Worm (Caenorhabditis elegans) whole organism, L4 larva: ENCODE measurements around the gene sma-2.

Source experiments
- D1046.2 ChIP-seq: fragments of 200-800 bp; sonication (Bioruptor generic); IDR thresholded peaks from 2 replicates; pipeline ENCODE4 v1.3.6; 2022; ENCODE audit warnings: missing genetic modification characterization, missing compliant biosample characterization
- F10B5.3 ChIP-seq: sonication (generic microtip); optimal IDR thresholded peaks from 2 replicates; lab custom pipeline; 2016; ENCODE audit warnings: mild to moderate bottlenecking, missing genetic modification characterization, missing compliant biosample characterization
- F26F4.8 ChIP-seq: fragments of 200-800 bp; sonication (Bioruptor generic); conservative IDR thresholded peaks from 2 replicates; pipeline ENCODE4 v1.3.6; 2022; ENCODE audit warnings: missing genetic modification characterization, missing compliant biosample characterization
- F44E2.7 ChIP-seq: fragments of 200-800 bp; sonication (Bioruptor generic); IDR thresholded peaks from 2 replicates; pipeline ENCODE4 v2.1.2; 2022; ENCODE audit warnings: missing genetic modification characterization, missing compliant biosample characterization
- F49E8.2 ChIP-seq: sonication (generic microtip); optimal IDR thresholded peaks from 2 replicates; lab custom pipeline; 2016; ENCODE audit warnings: missing compliant biosample characterization, mild to moderate bottlenecking, missing genetic modification characterization, borderline replicate concordance
- T20F7.1 ChIP-seq: fragments of 200-800 bp; sonication (Bioruptor generic); optimal IDR thresholded peaks from 2 replicates; lab custom pipeline; 2018; ENCODE audit warnings: mild to moderate bottlenecking, missing genetic modification characterization, missing compliant biosample characterization
- Y105C5A.15 ChIP-seq: fragments of 200-800 bp; sonication (Bioruptor generic); IDR thresholded peaks from 2 replicates; pipeline ENCODE4 v1.3.6; 2022; ENCODE audit warnings: missing genetic modification characterization, missing compliant biosample characterization
- Y48G9A.11 ChIP-seq: fragments of 200-800 bp; sonication (Bioruptor generic); IDR thresholded peaks from 2 replicates; pipeline ENCODE4 v1.3.6; 2022; ENCODE audit warnings: missing genetic modification reagents, missing genetic modification characterization, missing compliant biosample characterization
- Y5F2A.4 ChIP-seq: fragments of 200-800 bp; sonication (Bioruptor generic); optimal IDR thresholded peaks from 2 replicates; lab custom pipeline; 2018; ENCODE audit warnings: mild to moderate bottlenecking, missing genetic modification characterization, missing compliant biosample characterization
- ZK546.5 ChIP-seq, 2 experiments: sonication (generic microtip); optimal IDR thresholded peaks; 2 replicates each; lab custom pipeline; 2017; ENCODE audit warnings: missing biosample characterization in 2 of 2, missing genetic modification characterization in 2 of 2
- aha-1 ChIP-seq: fragments of 150-350 bp; peaks from one replicate; lab custom pipeline; 2014; ENCODE audit warnings: missing biosample characterization, missing genetic modification characterization
- ceh-28 ChIP-seq: fragments of 150-350 bp; optimal IDR thresholded peaks from 2 replicates; lab custom pipeline; 2014; ENCODE audit warnings: missing biosample characterization, missing genetic modification reagents, missing genetic modification characterization
- ceh-32 ChIP-seq: sonication (generic microtip); optimal IDR thresholded peaks from 2 replicates; lab custom pipeline; 2016; ENCODE audit warnings: mild to moderate bottlenecking, missing genetic modification characterization, missing compliant biosample characterization; ENCODE audit not compliant: poor library complexity
- ceh-44 ChIP-seq: fragments of 200-800 bp; sonication (Bioruptor generic); IDR thresholded peaks from 2 replicates; pipeline ENCODE4 v1.3.6; 2022; ENCODE audit warnings: missing genetic modification reagents, missing genetic modification characterization, missing compliant biosample characterization
- ceh-62 ChIP-seq: sonication (generic microtip); optimal IDR thresholded peaks from 2 replicates; lab custom pipeline; 2017; ENCODE audit warnings: missing biosample characterization, missing genetic modification characterization
- ceh-82 ChIP-seq: sonication (generic microtip); optimal IDR thresholded peaks from 2 replicates; lab custom pipeline; 2017; ENCODE audit warnings: missing biosample characterization, missing genetic modification characterization
- ces-1 ChIP-seq: fragments of 150-350 bp; sonication (generic microtip); optimal IDR thresholded peaks from 4 replicates; lab custom pipeline; 2014; ENCODE audit warnings: missing biosample characterization, missing genetic modification reagents, missing genetic modification characterization
- ctbp-1 ChIP-seq: fragments of 200-800 bp; sonication (Bioruptor generic); IDR thresholded peaks from 2 replicates; pipeline ENCODE4 v1.3.6; 2022; ENCODE audit warnings: missing genetic modification reagents, missing genetic modification characterization, missing compliant biosample characterization
- daf-12 ChIP-seq: fragments of 150-350 bp; optimal IDR thresholded peaks from 2 replicates; lab custom pipeline; 2014; ENCODE audit warnings: missing biosample characterization, missing genetic modification reagents, missing genetic modification characterization
- daf-19 ChIP-seq: fragments of 200-800 bp; sonication (Bioruptor generic); conservative IDR thresholded peaks from 2 replicates; pipeline ENCODE4 v1.3.6; 2022; ENCODE audit warnings: missing genetic modification characterization, missing compliant biosample characterization
- daf-8 ChIP-seq: fragments of 200-800 bp; sonication (Bioruptor generic); IDR thresholded peaks from 2 replicates; pipeline ENCODE4 v1.3.6; 2022; ENCODE audit warnings: missing genetic modification characterization, missing compliant biosample characterization
- dmd-6 ChIP-seq: fragments of 200-800 bp; sonication (Bioruptor generic); IDR thresholded peaks from 2 replicates; pipeline ENCODE4 v1.3.6; 2022; ENCODE audit warnings: missing genetic modification reagents, missing genetic modification characterization, missing compliant biosample characterization
- dmd-8 ChIP-seq: fragments of 200-800 bp; sonication (Bioruptor generic); IDR thresholded peaks from 2 replicates; pipeline ENCODE4 v1.3.6; 2022; ENCODE audit warnings: missing genetic modification characterization, missing compliant biosample characterization
- dmd-9 ChIP-seq: fragments of 200-800 bp; sonication (Bioruptor generic); IDR thresholded peaks from 2 replicates; pipeline ENCODE4 v1.3.6; 2022; ENCODE audit warnings: missing genetic modification reagents, missing genetic modification characterization, missing compliant biosample characterization
- duxl-1 ChIP-seq: sonication (generic microtip); optimal IDR thresholded peaks from 2 replicates; lab custom pipeline; 2016; ENCODE audit warnings: mild to moderate bottlenecking, missing genetic modification characterization, moderate library complexity, missing compliant biosample characterization; ENCODE audit not compliant: poor library complexity
- fos-1 ChIP-seq: fragments of 150-350 bp; optimal IDR thresholded peaks from 2 replicates; lab custom pipeline; 2014; ENCODE audit warnings: missing biosample characterization, missing genetic modification characterization
- lim-7 ChIP-seq: fragments of 200-800 bp; sonication (Bioruptor generic); IDR thresholded peaks from 2 replicates; pipeline ENCODE4 v1.3.6; 2022; ENCODE audit warnings: missing genetic modification characterization, missing compliant biosample characterization
- lin-15B ChIP-seq: fragments of 150-350 bp; sonication (generic microtip); optimal IDR thresholded peaks from 3 replicates; lab custom pipeline; 2014; ENCODE audit warnings: missing biosample characterization, missing genetic modification characterization
- lin-39 ChIP-seq: fragments of 150-350 bp; optimal IDR thresholded peaks from 2 replicates; lab custom pipeline; 2014; ENCODE audit warnings: missing biosample characterization, missing genetic modification reagents, missing genetic modification characterization
- lsy-2 ChIP-seq, 2 experiments: fragments of 150-350 bp in 1 of 2; sonication (generic microtip) in 1 of 2; optimal IDR thresholded peaks; 2 replicates each; lab custom pipeline; 2014 to 2017; ENCODE audit warnings: missing biosample characterization in 2 of 2, missing genetic modification characterization in 2 of 2
- madf-5 ChIP-seq, 2 experiments: fragments of 200-800 bp; sonication (Bioruptor generic); IDR thresholded peaks; 2 replicates each; pipeline ENCODE4 v1.3.6; 2022; ENCODE audit warnings: missing compliant biosample characterization in 2 of 2, missing genetic modification characterization in 2 of 2
- madf-9 ChIP-seq: fragments of 200-800 bp; sonication (Bioruptor generic); conservative IDR thresholded peaks from 2 replicates; pipeline ENCODE4 v1.3.6; 2022; ENCODE audit warnings: missing genetic modification reagents, missing genetic modification characterization, missing compliant biosample characterization
- mep-1 ChIP-seq: fragments of 150-350 bp; sonication (generic microtip); optimal IDR thresholded peaks from 3 replicates; lab custom pipeline; 2014; ENCODE audit warnings: missing biosample characterization, missing genetic modification characterization
- mxl-3 ChIP-seq: fragments of 200-800 bp; sonication (Bioruptor generic); optimal IDR thresholded peaks from 2 replicates; lab custom pipeline; 2018; ENCODE audit warnings: mild to moderate bottlenecking, missing genetic modification characterization, missing compliant biosample characterization
- nhr-111 ChIP-seq: fragments of 200-800 bp; sonication (Bioruptor generic); optimal IDR thresholded peaks from 2 replicates; lab custom pipeline; 2018; ENCODE audit warnings: mild to moderate bottlenecking, missing genetic modification characterization, missing compliant biosample characterization
- nhr-237 ChIP-seq: sonication (generic microtip); optimal IDR thresholded peaks from 2 replicates; lab custom pipeline; 2017; ENCODE audit warnings: missing biosample characterization, missing genetic modification characterization
- nhr-25 ChIP-seq: sonication (generic microtip); optimal IDR thresholded peaks from 2 replicates; lab custom pipeline; 2017; ENCODE audit warnings: missing genetic modification characterization, mild to moderate bottlenecking, missing compliant biosample characterization, antibody characterized with exemption, moderate library complexity, borderline replicate concordance; ENCODE audit not compliant: insufficient read depth
- nhr-28 ChIP-seq: fragments of 150-350 bp; optimal IDR thresholded peaks from 2 replicates; lab custom pipeline; 2014; ENCODE audit warnings: missing biosample characterization, missing genetic modification characterization
- nhr-42 ChIP-seq: fragments of 200-800 bp; sonication (Bioruptor generic); IDR thresholded peaks from 2 replicates; pipeline ENCODE4 v1.3.6; 2022; ENCODE audit warnings: missing genetic modification characterization, missing compliant biosample characterization
- nhr-6 ChIP-seq: fragments of 150-350 bp; optimal IDR thresholded peaks from 2 replicates; lab custom pipeline; 2014; ENCODE audit warnings: missing biosample characterization, missing genetic modification characterization
- nhr-77 ChIP-seq: fragments of 150-350 bp; optimal IDR thresholded peaks from 2 replicates; lab custom pipeline; 2014; ENCODE audit warnings: missing biosample characterization, missing genetic modification characterization
- pha-4 ChIP-seq, 2 experiments: fragments of 150-350 bp in 1 of 2; fragments of 200-800 bp in 1 of 2; sonication (Bioruptor generic) in 1 of 2; IDR thresholded peaks in 1 of 2; optimal IDR thresholded peaks in 1 of 2; 2 replicates each; pipeline versions ENCODE4 v1.3.6 to Lab custom; 2014 to 2022; ENCODE audit warnings: missing genetic modification characterization in 2 of 2, missing genetic modification reagents in 2 of 2, missing biosample characterization in 1 of 2, missing compliant biosample characterization in 1 of 2
- pqm-1 ChIP-seq: sonication (generic microtip); optimal IDR thresholded peaks from 2 replicates; lab custom pipeline; 2017; ENCODE audit warnings: missing biosample characterization, missing genetic modification characterization
- rbr-2 ChIP-seq: sonication (generic microtip); optimal IDR thresholded peaks from 2 replicates; lab custom pipeline; 2016; ENCODE audit warnings: missing genotype, missing genetic modification characterization, missing compliant biosample characterization
- saeg-2 ChIP-seq: fragments of 200-800 bp; sonication (Bioruptor generic); IDR thresholded peaks from 2 replicates; pipeline ENCODE4 v1.3.6; 2022; ENCODE audit warnings: missing genetic modification reagents, missing genetic modification characterization, missing compliant biosample characterization
- set-16 ChIP-seq: fragments of 200-800 bp; sonication (Bioruptor generic); IDR thresholded peaks from 2 replicates; pipeline ENCODE4 v1.3.6; 2022; ENCODE audit warnings: missing genetic modification reagents, missing genetic modification characterization, missing compliant biosample characterization
- skn-1 ChIP-seq: fragments of 150-350 bp; optimal IDR thresholded peaks from 2 replicates; lab custom pipeline; 2014; ENCODE audit warnings: missing biosample characterization, missing genetic modification characterization
- snpc-4 ChIP-seq: fragments of 150-350 bp; optimal IDR thresholded peaks from 2 replicates; lab custom pipeline; 2014; ENCODE audit warnings: missing biosample characterization, missing genetic modification characterization
- zfp-2 ChIP-seq: sonication (generic microtip); optimal IDR thresholded peaks from 2 replicates; lab custom pipeline; 2016; ENCODE audit warnings: mild to moderate bottlenecking, missing genetic modification characterization, missing compliant biosample characterization
- zfp-3 ChIP-seq: fragments of 200-800 bp; sonication (Bioruptor generic); conservative IDR thresholded peaks from 2 replicates; pipeline ENCODE4 v1.3.6; 2022; ENCODE audit warnings: missing genetic modification reagents, missing genetic modification characterization, missing compliant biosample characterization
- zip-11 ChIP-seq: fragments of 200-800 bp; sonication (Bioruptor generic); IDR thresholded peaks from 2 replicates; pipeline ENCODE4 v1.3.6; 2022; ENCODE audit warnings: missing genetic modification characterization, missing compliant biosample characterization
- ztf-7 ChIP-seq: fragments of 150-350 bp; optimal IDR thresholded peaks from 2 replicates; lab custom pipeline; 2014; ENCODE audit warnings: missing biosample characterization, missing genetic modification characterization

The sma-2 gene

DNA sequence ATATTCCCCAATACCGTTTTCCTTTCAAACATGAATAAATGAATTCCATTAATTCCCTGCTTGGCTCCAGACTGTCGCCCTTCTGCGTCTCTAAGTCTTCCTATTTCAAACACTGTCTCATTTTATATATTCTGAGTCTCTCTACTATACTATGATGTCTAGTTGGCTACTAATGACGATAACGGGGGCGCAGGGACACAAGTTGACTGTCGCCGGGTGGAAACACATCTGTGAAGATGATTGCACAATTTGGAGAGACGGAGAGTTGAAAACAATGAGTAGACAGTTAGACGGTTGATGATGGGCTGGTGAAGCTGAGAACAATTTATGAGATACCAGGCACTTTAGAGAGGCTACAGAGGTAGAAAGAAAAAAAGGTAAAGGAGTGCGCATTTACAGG, at the start of gene sma-2:
Gene sma-2 (plus strand): TSS at position 194 of the 400 bp plus-strand sequence.
- TF ChIP-seq dmd-6 (GFP tag; lab: Robert Waterston, UW) (peak; percentile 92), madf-9 (GFP tag; lab: Robert Waterston, UW) (no peak), ceh-62 (tag; lab: Kevin White, UChicago) (no peak), mxl-3 (GFP tag; lab: Kevin White, UChicago) (no peak), zfp-2 (no peak), F26F4.8 (GFP tag; lab: Robert Waterston, UW) (no peak), snpc-4 (tag; lab: Kevin White, UChicago) (no peak), Y48G9A.11 (GFP tag; lab: Robert Waterston, UW) (no peak), F44E2.7 (GFP tag; lab: Robert Waterston, UW) (no peak), D1046.2 (GFP tag; lab: Robert Waterston, UW) (no peak), nhr-111 (GFP tag; lab: Kevin White, UChicago) (no peak), nhr-77 (tag; lab: Kevin White, UChicago) (peak; percentile 79), lin-39 (tag; lab: Kevin White, UChicago) (no peak), ceh-32 (tag; lab: Kevin White, UChicago) (no peak), Y105C5A.15 (GFP tag; lab: Robert Waterston, UW) (no peak), ceh-28 (no peak), rbr-2 (tag; lab: Kevin White, UChicago) (peak; percentile 47), nhr-237 (tag; lab: Kevin White, UChicago) (no peak), F10B5.3 (tag; lab: Kevin White, UChicago) (no peak), ZK546.5 (tag; optimal IDR thresholded peaks at IDR 0.05; lab: Kevin White, UChicago) (no peak), madf-5 (GFP tag; IDR thresholded peaks at IDR 0.05; lab: Robert Waterston, UW) (no peak), saeg-2 (GFP tag; lab: Robert Waterston, UW) (no peak), zfp-3 (GFP tag; lab: Robert Waterston, UW) (no peak), ctbp-1 (GFP tag; lab: Robert Waterston, UW) (no peak), ceh-82 (tag; lab: Kevin White, UChicago) (no peak), pqm-1 (peak; percentile 39), ztf-7 (tag; lab: Kevin White, UChicago) (peak; percentile 27), fos-1 (no peak), daf-12 (tag; lab: Kevin White, UChicago) (no peak), pha-4 (GFP tag; IDR thresholded peaks at IDR 0.05; lab: Robert Waterston, UW) (peak; percentile 20; the same call in 1 of the 2 replicates), pha-4 (tag; optimal IDR thresholded peaks at IDR 0.05; lab: Kevin White, UChicago) (no peak), nhr-6 (tag; lab: Kevin White, UChicago) (peak; percentile 74), dmd-8 (GFP tag; lab: Robert Waterston, UW) (no peak), mep-1 (tag; lab: Kevin White, UChicago) (peak; percentile 78), T20F7.1 (peak; percentile 75), daf-19 (GFP tag; lab: Robert Waterston, UW) (no peak), nhr-28 (tag; lab: Kevin White, UChicago) (peak; percentile 94), lsy-2 (tag; optimal IDR thresholded peaks at IDR 0.05; lab: Kevin White, UChicago) (peak in 1 of 2 experiments; percentile 54), F49E8.2 (no peak), daf-8 (GFP tag; lab: Robert Waterston, UW) (no peak), set-16 (GFP tag; lab: Robert Waterston, UW) (no peak), lin-15B (tag; lab: Kevin White, UChicago) (no peak), zip-11 (GFP tag; lab: Robert Waterston, UW) (no peak), dmd-9 (GFP tag; lab: Robert Waterston, UW) (no peak), lim-7 (GFP tag; lab: Robert Waterston, UW) (no peak), ces-1 (GFP tag; lab: Kevin White, UChicago) (no peak), aha-1 (peak; percentile 60), nhr-42 (no peak), skn-1 (tag; lab: Kevin White, UChicago) (no peak), Y5F2A.4 (no peak), duxl-1 (tag; lab: Kevin White, UChicago) (no peak), ceh-44 (no peak), nhr-25 (no peak)
